Worm (Caenorhabditis elegans): ENCODE measurements around the gene pmk-1.

The pmk-1 gene

DNA sequence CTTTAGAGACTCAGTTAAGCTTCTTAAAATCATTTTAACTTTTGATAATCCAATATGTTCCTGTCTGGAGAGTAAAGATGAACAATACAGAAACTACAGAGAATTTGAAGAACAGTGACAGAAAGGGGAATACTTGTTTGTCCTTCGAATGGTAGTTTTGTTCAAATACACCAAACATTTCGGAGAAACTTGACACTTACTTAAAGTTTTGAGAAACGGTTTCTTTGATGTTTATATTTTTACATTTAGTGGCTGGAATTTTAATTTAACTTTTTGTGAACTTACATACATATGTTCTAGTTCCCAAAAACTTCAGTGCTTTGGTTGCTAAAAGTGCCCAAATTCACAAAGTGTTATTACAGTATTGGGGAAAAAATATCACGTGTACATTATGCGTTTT is 8.6 kb downstream of the pmk-1 start, which contains the start of gene B0218.5:
Gene B0218.5, minus strand, starts transcription at position 101 of the 400 bp plus-strand sequence.
- TF ChIP-seq nhr-23 (tag; optimal IDR thresholded peaks at IDR 0.05) (no peak), unc-39 (tag; optimal IDR thresholded peaks at IDR 0.05) (no peak), Y55F3AM.14 (GFP tag; optimal IDR thresholded peaks at IDR 0.05) (no peak), lin-11 (tag; optimal IDR thresholded peaks at IDR 0.05) (no peak), nhr-10 (tag; optimal IDR thresholded peaks at IDR 0.05) (no peak), nhr-21 (tag; optimal IDR thresholded peaks at IDR 0.05) (no peak), sem-4 (tag; optimal IDR thresholded peaks at IDR 0.05) (no peak), nhr-12 (tag; optimal IDR thresholded peaks at IDR 0.05) (no peak), F13H6.1 (tag; optimal IDR thresholded peaks at IDR 0.05) (no peak), ZK546.5 (tag; optimal IDR thresholded peaks at IDR 0.05) (no peak), R02D3.7 (tag; optimal IDR thresholded peaks at IDR 0.05) (no peak), mbf-1 (tag; optimal IDR thresholded peaks at IDR 0.05) (no peak), fos-1 (tag; optimal IDR thresholded peaks at IDR 0.05) (no peak)

DNA sequence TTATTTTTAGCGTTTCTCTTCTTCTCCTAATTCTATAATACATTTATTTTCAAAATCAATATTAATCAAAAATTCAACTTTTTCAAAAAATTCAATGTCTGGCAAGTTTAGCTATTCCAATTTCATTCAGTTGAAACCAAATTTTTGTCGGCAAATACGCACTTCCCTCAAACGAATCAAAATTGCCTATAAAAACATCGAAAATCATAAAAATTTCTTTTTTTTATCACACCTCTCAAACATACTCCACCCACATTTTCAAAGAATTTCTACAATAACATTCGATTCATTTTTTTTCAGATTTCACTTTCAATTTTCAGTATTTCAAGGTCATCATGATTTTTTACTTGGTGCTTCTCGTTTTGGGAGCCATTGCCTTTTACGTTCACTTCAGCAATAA is 10.5 kb downstream of the pmk-1 start, which contains the start of gene faah-1:
Gene faah-1, plus strand, starts transcription at position 301 of the 400 bp plus-strand sequence.
- TF ChIP-seq nhr-77 (tag; optimal IDR thresholded peaks at IDR 0.05): no peak
- TF ChIP-seq nhr-23 (tag; optimal IDR thresholded peaks at IDR 0.05): no peak
- TF ChIP-seq peb-1 (tag; optimal IDR thresholded peaks at IDR 0.05): no peak
- TF ChIP-seq elt-3 (tag; optimal IDR thresholded peaks at IDR 0.05): no peak
- no peak for TF ChIP-seq F13H6.1 (tag; optimal IDR thresholded peaks at IDR 0.05)
- no peak for TF ChIP-seq snpc-4 (tag; optimal IDR thresholded peaks at IDR 0.05)
- no peak for TF ChIP-seq R02D3.7 (tag; optimal IDR thresholded peaks at IDR 0.05)
- no peak for TF ChIP-seq ztf-11 (tag; optimal IDR thresholded peaks at IDR 0.05)

DNA sequence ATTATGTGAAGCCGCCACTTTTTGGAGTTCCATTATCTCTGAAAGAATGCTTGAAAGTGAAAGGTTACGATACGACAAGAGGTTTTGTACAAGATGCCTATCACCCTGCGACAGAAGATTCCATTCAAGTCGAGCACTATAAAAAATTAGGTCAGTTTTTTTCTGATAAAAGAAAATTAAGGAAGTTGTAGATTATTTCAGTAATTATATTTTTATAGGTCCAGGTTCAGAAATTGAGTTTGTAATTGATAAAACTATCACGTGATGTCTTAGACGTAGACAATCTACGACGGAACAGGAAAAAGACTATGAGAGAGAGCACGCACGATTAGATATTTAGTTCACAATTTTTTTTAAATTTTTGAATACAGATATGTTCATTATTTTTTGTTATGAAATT is 11.4 kb downstream of the pmk-1 start:
- TF ChIP-seq lsy-2 (tag; optimal IDR thresholded peaks at IDR 0.05): no peak
- TF ChIP-seq Y55F3AM.14 (GFP tag; optimal IDR thresholded peaks at IDR 0.05): no peak
- TF ChIP-seq nhr-10 (tag; optimal IDR thresholded peaks at IDR 0.05): no peak
- TF ChIP-seq dmd-4 (tag; optimal IDR thresholded peaks at IDR 0.05): no peak
- TF ChIP-seq snpc-4 (tag; optimal IDR thresholded peaks at IDR 0.05): no peak
- TF ChIP-seq peb-1 (tag; optimal IDR thresholded peaks at IDR 0.05): no peak
- peak; percentile 1 for TF ChIP-seq fos-1 (tag; optimal IDR thresholded peaks at IDR 0.05)

DNA sequence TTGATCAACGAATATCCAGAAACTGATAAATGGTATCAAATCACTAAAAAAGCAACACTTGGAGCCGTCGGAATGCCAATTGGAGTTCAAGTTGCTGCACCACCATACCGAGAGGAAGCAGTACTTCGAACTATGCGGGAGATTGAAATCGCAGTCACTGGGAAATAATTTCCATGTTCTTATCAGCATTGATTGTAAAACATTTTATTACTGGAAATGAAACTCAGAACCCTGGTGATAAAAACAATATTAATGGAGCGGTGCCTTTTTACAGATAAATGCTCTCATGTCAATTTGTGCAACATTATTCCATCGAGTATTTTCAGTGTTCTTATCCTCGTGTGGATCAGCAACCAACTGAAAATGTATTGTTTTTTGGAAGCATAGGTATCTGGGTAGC is 13.2 kb downstream of the pmk-1 start:
- TF ChIP-seq Y55F3AM.14 (GFP tag; optimal IDR thresholded peaks at IDR 0.05) (no peak), nhr-6 (tag; optimal IDR thresholded peaks at IDR 0.05) (no peak), fos-1 (tag; optimal IDR thresholded peaks at IDR 0.05) (peak; percentile 52)

DNA sequence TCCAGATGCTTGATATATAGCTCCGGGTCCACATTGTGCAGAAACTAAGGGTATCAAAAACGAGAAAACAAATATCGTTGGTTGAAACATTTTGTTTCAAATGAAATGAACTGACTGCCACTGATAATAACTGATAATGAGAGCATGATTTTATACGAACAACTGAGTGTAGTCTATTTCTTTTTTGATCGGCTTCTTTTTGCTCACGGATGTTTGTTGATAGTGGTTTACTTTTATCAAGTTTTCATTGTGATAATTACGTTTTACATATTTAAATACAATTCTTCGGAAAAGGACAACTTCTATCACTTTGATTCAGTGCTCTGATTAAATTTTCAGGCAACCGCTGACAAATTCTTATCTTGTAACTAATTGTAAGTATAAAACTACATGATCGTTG is 15.1 kb downstream of the pmk-1 start, which contains the start of gene clec-51:
Gene clec-51, minus strand, starts transcription at position 114 of the 400 bp plus-strand sequence.
- TF ChIP-seq fos-1 (tag; optimal IDR thresholded peaks at IDR 0.05): peak; percentile 63
- peak; percentile 2 for TF ChIP-seq skn-1 (tag; optimal IDR thresholded peaks at IDR 0.05)
- TF ChIP-seq sma-9 (GFP tag; optimal IDR thresholded peaks at IDR 0.05): peak; percentile 26
- TF ChIP-seq sma-9 (tag; optimal IDR thresholded peaks at IDR 0.05): no peak
- no peak for TF ChIP-seq elt-1 (tag; optimal IDR thresholded peaks at IDR 0.05)

DNA sequence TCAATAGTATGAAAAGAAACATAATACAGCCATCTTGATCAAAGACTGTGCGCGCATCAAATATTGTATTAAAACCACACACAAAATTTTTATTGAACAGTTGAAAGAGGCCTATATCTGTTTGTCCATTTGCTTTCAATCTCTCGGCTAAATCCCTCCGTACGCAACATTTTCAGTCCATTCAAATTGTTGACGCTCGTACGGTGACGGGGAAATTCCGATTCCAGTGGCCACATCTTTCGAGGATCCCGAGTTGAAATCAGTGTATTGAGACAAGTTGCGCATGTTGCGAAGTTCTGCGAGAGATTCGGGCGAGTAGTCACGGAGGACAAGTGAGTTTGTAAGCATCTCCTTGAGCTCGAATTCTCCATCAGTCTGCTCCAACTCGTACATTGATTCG is 15.9 kb downstream of the pmk-1 start:
- no peak for TF ChIP-seq ceh-82 (tag; optimal IDR thresholded peaks at IDR 0.05)
- no peak for TF ChIP-seq Y55F3AM.14 (GFP tag; optimal IDR thresholded peaks at IDR 0.05)
- TF ChIP-seq blmp-1 (tag; optimal IDR thresholded peaks at IDR 0.05; ENCODE audit: insufficient read depth): no peak
- TF ChIP-seq ztf-11 (tag; optimal IDR thresholded peaks at IDR 0.05): no peak
- TF ChIP-seq C34F6.9 (tag; optimal IDR thresholded peaks at IDR 0.05): no peak
- TF ChIP-seq lin-39 (tag; optimal IDR thresholded peaks at IDR 0.05): no peak
- no peak for TF ChIP-seq lin-13 (GFP tag; optimal IDR thresholded peaks at IDR 0.05)
- no peak for TF ChIP-seq mab-5 (tag; optimal IDR thresholded peaks at IDR 0.05)
- no peak for TF ChIP-seq sem-4 (tag; optimal IDR thresholded peaks at IDR 0.05)
- no peak for TF ChIP-seq fos-1 (tag; optimal IDR thresholded peaks at IDR 0.05)
- TF ChIP-seq skn-1 (tag; optimal IDR thresholded peaks at IDR 0.05): no peak
- no peak for TF ChIP-seq nhr-23 (tag; optimal IDR thresholded peaks at IDR 0.05)
- no peak for TF ChIP-seq gmeb-1 (tag; optimal IDR thresholded peaks at IDR 0.05)
- no peak for TF ChIP-seq elt-1 (tag; optimal IDR thresholded peaks at IDR 0.05)
- TF ChIP-seq unc-62 (GFP tag; optimal IDR thresholded peaks at IDR 0.05): no peak

Data from whole organism, L2 larva.